Worm (Caenorhabditis elegans): Measurements from ENCODE around the gene C16C8.11.
"Not testable (repeated sequence)": the region's sequence is repeated elsewhere in the genome, so short reads cannot be mapped to it uniquely, and the experiment has no call there.

C16C8.11 gene

ce11 chrII:3449514-3449913 is 4.0 kb upstream of the C16C8.11 start, which contains the start of gene C16C8.14:
Gene C16C8.14, plus strand, starts transcription at chrII:3449814.
- not testable (repeated sequence) for TF ChIP-seq B0310.2 (tag; optimal IDR thresholded peaks at IDR 0.05); pes-1 (GFP tag; IDR thresholded peaks at IDR 0.05); ceh-36 (tag; optimal IDR thresholded peaks at IDR 0.05)

- TF ChIP-seq flt-1 (GFP tag; IDR thresholded peaks at IDR 0.05): no peak
- no peak for TF ChIP-seq hmbx-1 (tag; optimal IDR thresholded peaks at IDR 0.05)
- no peak for TF ChIP-seq hnd-1 (tag; optimal IDR thresholded peaks at IDR 0.05)
- no peak for TF ChIP-seq tra-4 (tag; optimal IDR thresholded peaks at IDR 0.05)
- TF ChIP-seq tbx-11 (GFP tag; IDR thresholded peaks at IDR 0.05): no peak
- no peak for TF ChIP-seq tbx-37 (GFP tag; conservative IDR thresholded peaks at IDR 0.05)
- no peak for TF ChIP-seq ceh-13 (GFP tag; optimal IDR thresholded peaks at IDR 0.05)
- no peak for TF ChIP-seq scrt-1 (GFP tag; IDR thresholded peaks at IDR 0.05)
- TF ChIP-seq B0310.2 (tag; optimal IDR thresholded peaks at IDR 0.05): no peak
- no peak for TF ChIP-seq sea-1 (GFP tag; conservative IDR thresholded peaks at IDR 0.05)
- no peak for TF ChIP-seq ets-7 (tag; optimal IDR thresholded peaks at IDR 0.05)
- TF ChIP-seq aly-1 (tag; optimal IDR thresholded peaks at IDR 0.05): no peak
- TF ChIP-seq hmg-4 (GFP tag; optimal IDR thresholded peaks at IDR 0.05): no peak
- TF ChIP-seq pes-1 (GFP tag; IDR thresholded peaks at IDR 0.05): no peak
- TF ChIP-seq F13C5.2 (tag; optimal IDR thresholded peaks at IDR 0.05): no peak
- no peak for TF ChIP-seq ama-1 (optimal IDR thresholded peaks at IDR 0.05)
- no peak for TF ChIP-seq ceh-36 (tag; optimal IDR thresholded peaks at IDR 0.05)
These were observed 1.1 kb upstream of the C16C8.11 start, which contains the start of gene C16C8.12 for ce11 chrII:3452421-3452820. Gene C16C8.12, plus strand, starts transcription at chrII:3452721.

ce11 chrII:3458209-3458608 is 4.7 kb downstream of the C16C8.11 start, which contains the start of the genes C16C8.26 and C16C8.19:
Gene C16C8.26, minus strand, starts transcription at chrII:3458309.
Gene C16C8.19, plus strand, starts transcription at chrII:3458487.
- TF ChIP-seq pes-1 (GFP tag; IDR thresholded peaks at IDR 0.05) (no peak), aly-1 (tag; optimal IDR thresholded peaks at IDR 0.05) (no peak), ets-7 (tag; optimal IDR thresholded peaks at IDR 0.05) (no peak), ceh-13 (GFP tag; optimal IDR thresholded peaks at IDR 0.05) (no peak), B0310.2 (tag; optimal IDR thresholded peaks at IDR 0.05) (no peak), ceh-36 (tag; optimal IDR thresholded peaks at IDR 0.05) (no peak), sea-1 (GFP tag; conservative IDR thresholded peaks at IDR 0.05) (no peak), hmg-4 (GFP tag; optimal IDR thresholded peaks at IDR 0.05) (no peak), ama-1 (optimal IDR thresholded peaks at IDR 0.05) (no peak), tbx-11 (GFP tag; IDR thresholded peaks at IDR 0.05) (no peak), tbx-37 (GFP tag; conservative IDR thresholded peaks at IDR 0.05) (no peak), hnd-1 (tag; optimal IDR thresholded peaks at IDR 0.05) (no peak), scrt-1 (GFP tag; IDR thresholded peaks at IDR 0.05) (no peak), flt-1 (GFP tag; IDR thresholded peaks at IDR 0.05) (no peak), F13C5.2 (tag; optimal IDR thresholded peaks at IDR 0.05) (no peak), tra-4 (tag; optimal IDR thresholded peaks at IDR 0.05) (no peak), hmbx-1 (tag; optimal IDR thresholded peaks at IDR 0.05) (no peak)

- TF ChIP-seq tbx-37 (GFP tag; conservative IDR thresholded peaks at IDR 0.05): no peak
- no peak for TF ChIP-seq tbx-11 (GFP tag; IDR thresholded peaks at IDR 0.05)
- peak; percentile 69 for TF ChIP-seq ceh-36 (tag; optimal IDR thresholded peaks at IDR 0.05)
These were observed 5.7 kb downstream of the C16C8.11 start for ce11 chrII:3459199-3459598.

ce11 chrII:3460048-3460447 is 6.5 kb downstream of the C16C8.11 start, which contains the start of gene C16C8.7:
Gene C16C8.7, minus strand, starts transcription at chrII:3460148.
- no peak for TF ChIP-seq ama-1 (optimal IDR thresholded peaks at IDR 0.05)
- no peak for TF ChIP-seq tra-4 (tag; optimal IDR thresholded peaks at IDR 0.05)
- no peak for TF ChIP-seq tbx-37 (GFP tag; conservative IDR thresholded peaks at IDR 0.05)
- no peak for TF ChIP-seq hmg-4 (GFP tag; optimal IDR thresholded peaks at IDR 0.05)
- TF ChIP-seq aly-1 (tag; optimal IDR thresholded peaks at IDR 0.05): no peak
- no peak for TF ChIP-seq pes-1 (GFP tag; IDR thresholded peaks at IDR 0.05)
- TF ChIP-seq hmbx-1 (tag; optimal IDR thresholded peaks at IDR 0.05): no peak

- no peak for TF ChIP-seq hnd-1 (tag; optimal IDR thresholded peaks at IDR 0.05)
- no peak for TF ChIP-seq scrt-1 (GFP tag; IDR thresholded peaks at IDR 0.05)
- no peak for TF ChIP-seq ets-7 (tag; optimal IDR thresholded peaks at IDR 0.05)
- no peak for TF ChIP-seq hmbx-1 (tag; optimal IDR thresholded peaks at IDR 0.05)
- TF ChIP-seq ceh-13 (GFP tag; optimal IDR thresholded peaks at IDR 0.05): no peak
- TF ChIP-seq sea-1 (GFP tag; conservative IDR thresholded peaks at IDR 0.05): no peak
- no peak for TF ChIP-seq aly-1 (tag; optimal IDR thresholded peaks at IDR 0.05)
- no peak for TF ChIP-seq ama-1 (optimal IDR thresholded peaks at IDR 0.05)
- no peak for TF ChIP-seq pes-1 (GFP tag; IDR thresholded peaks at IDR 0.05)
- no peak for TF ChIP-seq tra-4 (tag; optimal IDR thresholded peaks at IDR 0.05)
- no peak for TF ChIP-seq hmg-4 (GFP tag; optimal IDR thresholded peaks at IDR 0.05)
- TF ChIP-seq flt-1 (GFP tag; IDR thresholded peaks at IDR 0.05): no peak
- TF ChIP-seq ceh-36 (tag; optimal IDR thresholded peaks at IDR 0.05): no peak
- TF ChIP-seq tbx-11 (GFP tag; IDR thresholded peaks at IDR 0.05): no peak
These were observed 8.1 kb downstream of the C16C8.11 start, which contains the start of gene C16C8.8 for ce11 chrII:3461586-3461985. Gene C16C8.8, minus strand, starts transcription at chrII:3461686.

- no peak for TF ChIP-seq tbx-11 (GFP tag; IDR thresholded peaks at IDR 0.05)
- no peak for TF ChIP-seq F13C5.2 (tag; optimal IDR thresholded peaks at IDR 0.05)
- TF ChIP-seq tbx-37 (GFP tag; conservative IDR thresholded peaks at IDR 0.05): no peak
- no peak for TF ChIP-seq sea-1 (GFP tag; conservative IDR thresholded peaks at IDR 0.05)
- no peak for TF ChIP-seq pes-1 (GFP tag; IDR thresholded peaks at IDR 0.05)
- no peak for TF ChIP-seq ama-1 (optimal IDR thresholded peaks at IDR 0.05)
- TF ChIP-seq hmg-4 (GFP tag; optimal IDR thresholded peaks at IDR 0.05): no peak
- TF ChIP-seq B0310.2 (tag; optimal IDR thresholded peaks at IDR 0.05): no peak
- no peak for TF ChIP-seq hmbx-1 (tag; optimal IDR thresholded peaks at IDR 0.05)
- no peak for TF ChIP-seq flt-1 (GFP tag; IDR thresholded peaks at IDR 0.05)
- TF ChIP-seq ceh-36 (tag; optimal IDR thresholded peaks at IDR 0.05): no peak
- TF ChIP-seq scrt-1 (GFP tag; IDR thresholded peaks at IDR 0.05): no peak
- TF ChIP-seq tra-4 (tag; optimal IDR thresholded peaks at IDR 0.05): no peak
- TF ChIP-seq aly-1 (tag; optimal IDR thresholded peaks at IDR 0.05): no peak
- no peak for TF ChIP-seq ceh-13 (GFP tag; optimal IDR thresholded peaks at IDR 0.05)
- no peak for TF ChIP-seq hnd-1 (tag; optimal IDR thresholded peaks at IDR 0.05)
- no peak for TF ChIP-seq ets-7 (tag; optimal IDR thresholded peaks at IDR 0.05)
These were observed 9.6 kb downstream of the C16C8.11 start, which contains the start of gene C16C8.9 for ce11 chrII:3463097-3463496. Gene C16C8.9, minus strand, starts transcription at chrII:3463197.

Data from whole organism, early embryonic.